Fruit fly (Drosophila melanogaster): ENCODE measurements around the gene Atac3.

Gene Atac3

dm6 chr3L:319145-320009 lies 8.4 kb downstream of the Atac3 start, which contains the start of gene fwd (continued):
- no peak for TF ChIP-seq nerfin-2 (GFP tag; IDR thresholded peaks at IDR 0.05; ENCODE audit: partially characterized antibody)
- peak; percentile 20; the same call in 1 of the 2 replicates for TF ChIP-seq CG14441 (GFP tag; IDR thresholded peaks at IDR 0.05)
- no peak for TF ChIP-seq jigr1 (GFP tag; IDR thresholded peaks at IDR 0.05)
- TF ChIP-seq CG10321 (GFP tag; IDR thresholded peaks at IDR 0.05), result no peak
- TF ChIP-seq stwl (tag; optimal IDR thresholded peaks at IDR 0.05), result peak; percentile 67
- no peak for TF ChIP-seq dati (GFP tag; IDR thresholded peaks at IDR 0.05)
- TF ChIP-seq bcd (GFP tag; optimal IDR thresholded peaks at IDR 0.05), result no peak
- no peak for TF ChIP-seq fd3F (GFP tag; optimal IDR thresholded peaks at IDR 0.05)
- no peak for TF ChIP-seq CG2889 (GFP tag; IDR thresholded peaks at IDR 0.05)
- TF ChIP-seq CG32767 (GFP tag; IDR thresholded peaks at IDR 0.05), result peak; percentile 87
- TF ChIP-seq E2f2 (GFP tag; IDR thresholded peaks at IDR 0.05), result 0 out of 2 replicates have a peak, but pooled peaks have one; percentile 52
- peak; percentile 98 for TF ChIP-seq CG9797 (GFP tag; optimal IDR thresholded peaks at IDR 0.05)
- TF ChIP-seq CG4424 (GFP tag; optimal IDR thresholded peaks at IDR 0.05), result peak; percentile 15
- no peak for TF ChIP-seq sc (optimal IDR thresholded peaks at IDR 0.05)
- no peak for TF ChIP-seq sc (GFP tag; optimal IDR thresholded peaks at IDR 0.05)
- no peak for TF ChIP-seq ATbp (GFP tag; optimal IDR thresholded peaks at IDR 0.05)
- TF ChIP-seq CG6683 (GFP tag; optimal IDR thresholded peaks at IDR 0.05), result peak; percentile 20
- TF ChIP-seq CG17912 (GFP tag; optimal IDR thresholded peaks at IDR 0.05), result peak; percentile 6
- TF ChIP-seq nmo (GFP tag; optimal IDR thresholded peaks at IDR 0.05), result peak; percentile 67
- TF ChIP-seq Hr3 (GFP tag; optimal IDR thresholded peaks at IDR 0.05), result no peak
- no peak for TF ChIP-seq abd-A (tag; optimal IDR thresholded peaks at IDR 0.05)
- peak; percentile 84 for TF ChIP-seq CG12659 (GFP tag; optimal IDR thresholded peaks at IDR 0.05)
- TF ChIP-seq Deaf1 (tag; optimal IDR thresholded peaks at IDR 0.05), result peak; percentile 68
- TF ChIP-seq gfzf (GFP tag; optimal IDR thresholded peaks at IDR 0.05), result peak; percentile 99
- TF ChIP-seq ken (GFP tag; IDR thresholded peaks at IDR 0.05), result no peak; the same call in 2 of the 3 replicates
- TF ChIP-seq CG10959 (GFP tag; IDR thresholded peaks at IDR 0.05), result no peak
- peak; percentile 1 for TF ChIP-seq CG7786 (GFP tag; optimal IDR thresholded peaks at IDR 0.05)
- no peak for TF ChIP-seq eyg (GFP tag; optimal IDR thresholded peaks at IDR 0.05)
- TF ChIP-seq CG9932 (GFP tag; IDR thresholded peaks at IDR 0.05), result peak; percentile 38; the same call in 1 of the 2 replicates
- no peak for TF ChIP-seq CG32772 (GFP tag; IDR thresholded peaks at IDR 0.05)
- no peak for TF ChIP-seq chif (GFP tag; optimal IDR thresholded peaks at IDR 0.05)
- no peak for TF ChIP-seq CG11456 (GFP tag; IDR thresholded peaks at IDR 0.05)
- TF ChIP-seq ro (GFP tag; IDR thresholded peaks at IDR 0.05), result no peak
- no peak for TF ChIP-seq Dip2 (GFP tag; IDR thresholded peaks at IDR 0.05)
- TF ChIP-seq dysf (GFP tag; IDR thresholded peaks at IDR 0.05), result no peak
- TF ChIP-seq run (tag; optimal IDR thresholded peaks at IDR 0.05), result peak; percentile 13
- TF ChIP-seq NC2α (GFP tag; optimal IDR thresholded peaks at IDR 0.05), result peak; percentile 2
- peak; percentile 15; the same call in 1 of the 2 replicates for TF ChIP-seq ssp (GFP tag; IDR thresholded peaks at IDR 0.05)
- no peak for TF ChIP-seq kah (GFP tag; optimal IDR thresholded peaks at IDR 0.05)
- TF ChIP-seq CG7928 (GFP tag; optimal IDR thresholded peaks at IDR 0.05), result peak; percentile 11
- TF ChIP-seq D19B (GFP tag; optimal IDR thresholded peaks at IDR 0.05), result peak; percentile 71
- no peak for TF ChIP-seq sisA (GFP tag; IDR thresholded peaks at IDR 0.05)
- TF ChIP-seq Nf-YB (GFP tag; optimal IDR thresholded peaks at IDR 0.05), result peak; percentile 14
- TF ChIP-seq CG15269 (tag; optimal IDR thresholded peaks at IDR 0.05), result peak; percentile 29
- no peak for TF ChIP-seq CG9215 (GFP tag; IDR thresholded peaks at IDR 0.05)
- 0 out of 3 replicates have a peak, but pooled peaks have one; percentile 11 for TF ChIP-seq vnd (GFP tag; IDR thresholded peaks at IDR 0.05; ENCODE audit: partially characterized antibody)
- TF ChIP-seq CG7963 (GFP tag; IDR thresholded peaks at IDR 0.05; ENCODE audit: partially characterized antibody), result no peak
